Worm (Caenorhabditis elegans): ENCODE results near the gene zipt-2.1.

Gene zipt-2.1

ce11 chrIV:10784085-10784484 is 15.4 kb upstream of the zipt-2.1 start:
- peak; percentile 84 for TF ChIP-seq elt-2 (tag; optimal IDR thresholded peaks at IDR 0.05)
- no peak for TF ChIP-seq dmd-4 (tag; optimal IDR thresholded peaks at IDR 0.05; ENCODE audit: borderline replicate concordance)
- TF ChIP-seq pqm-1 (tag; optimal IDR thresholded peaks at IDR 0.05), result no peak

- no peak for TF ChIP-seq tbx-7 (tag; optimal IDR thresholded peaks at IDR 0.05)
- no peak for TF ChIP-seq rnt-1 (tag; optimal IDR thresholded peaks at IDR 0.05)
Observed at ce11 chrIV:10786731-10787130, 12.7 kb upstream of the zipt-2.1 start, which contains the start of gene srd-7. TSS of gene srd-7 (minus strand) at chrIV:10786831.

ce11 chrIV:10790353-10790752 is 9.1 kb upstream of the zipt-2.1 start, which contains the start of gene pept-2:
TSS of gene pept-2 (plus strand) at chrIV:10790653.
- TF ChIP-seq ref-2 (tag; optimal IDR thresholded peaks at IDR 0.05), result no peak
- no peak for TF ChIP-seq fkh-6 (tag; optimal IDR thresholded peaks at IDR 0.05)
- TF ChIP-seq ceh-48 (tag; optimal IDR thresholded peaks at IDR 0.05), result no peak
- TF ChIP-seq ceh-24 (tag; optimal IDR thresholded peaks at IDR 0.05), result no peak
- TF ChIP-seq pax-1 (tag; optimal IDR thresholded peaks at IDR 0.05), result no peak
- no peak for TF ChIP-seq rnt-1 (tag; optimal IDR thresholded peaks at IDR 0.05)
- TF ChIP-seq hlh-6 (tag; optimal IDR thresholded peaks at IDR 0.05), result no peak

ce11 chrIV:10795678-10796077 is 3.8 kb upstream of the zipt-2.1 start:
- TF ChIP-seq unc-3 (GFP tag; conservative IDR thresholded peaks at IDR 0.05) (no peak), unc-3 (tag; optimal IDR thresholded peaks at IDR 0.05) (no peak), syd-9 (tag; optimal IDR thresholded peaks at IDR 0.05) (no peak), ama-1 (optimal IDR thresholded peaks at IDR 0.05) (no peak), pha-4 (tag; optimal IDR thresholded peaks at IDR 0.05) (no peak), gmeb-2 (tag; optimal IDR thresholded peaks at IDR 0.05) (no peak), zip-5 (tag; optimal IDR thresholded peaks at IDR 0.05) (no peak), tbx-2 (tag; optimal IDR thresholded peaks at IDR 0.05) (no peak), mec-3 (tag; optimal IDR thresholded peaks at IDR 0.05; ENCODE audit: borderline replicate concordance) (no peak), ttx-3 (tag; optimal IDR thresholded peaks at IDR 0.05) (no peak), ceh-30 (tag; optimal IDR thresholded peaks at IDR 0.05) (no peak), ceh-31 (tag; optimal IDR thresholded peaks at IDR 0.05) (no peak), K02D7.2 (tag; optimal IDR thresholded peaks at IDR 0.05) (no peak), lin-11 (tag; optimal IDR thresholded peaks at IDR 0.05) (no peak), Y22D7AL.16 (tag; optimal IDR thresholded peaks at IDR 0.05) (no peak)

- TF ChIP-seq pax-1 (tag; optimal IDR thresholded peaks at IDR 0.05) (no peak), elt-2 (tag; optimal IDR thresholded peaks at IDR 0.05) (peak; percentile 53)
Observed at ce11 chrIV:10796707-10797106, 2.7 kb upstream of the zipt-2.1 start.

ce11 chrIV:10798604-10799003 is 850 bp upstream of the zipt-2.1 start:
- TF ChIP-seq ceh-22 (tag; optimal IDR thresholded peaks at IDR 0.05) (no peak), elt-2 (tag; optimal IDR thresholded peaks at IDR 0.05) (peak; percentile 36)

ce11 chrIV:10803973-10804372 is 4.5 kb downstream of the zipt-2.1 start:
- TF ChIP-seq hlh-8 (tag; optimal IDR thresholded peaks at IDR 0.05) (peak; percentile 85), unc-3 (GFP tag; conservative IDR thresholded peaks at IDR 0.05) (no peak), unc-3 (tag; optimal IDR thresholded peaks at IDR 0.05) (no peak)

ce11 chrIV:10810820-10811219 is 11.4 kb downstream of the zipt-2.1 start:
- TF ChIP-seq madf-2 (tag; optimal IDR thresholded peaks at IDR 0.05), result no peak
- no peak for TF ChIP-seq nfya-1 (tag; optimal IDR thresholded peaks at IDR 0.05)
- TF ChIP-seq elt-2 (tag; optimal IDR thresholded peaks at IDR 0.05), result peak; percentile 21
- TF ChIP-seq T23F11.4 (GFP tag; optimal IDR thresholded peaks at IDR 0.05), result no peak

Measured in whole organism, late embryonic.